Fruit fly (Drosophila melanogaster): ENCODE data around the gene CG14273.

dm6 chr2L:8296395-8296794 is 46.1 kb upstream of the CG14273 start:
- no peak for TF ChIP-seq eg (GFP tag; IDR thresholded peaks at IDR 0.05)
- no peak for TF ChIP-seq Ets96B (tag; optimal IDR thresholded peaks at IDR 0.05)
- no peak for TF ChIP-seq Ets21C (GFP tag; optimal IDR thresholded peaks at IDR 0.05)
- TF ChIP-seq CG6163 (GFP tag; IDR thresholded peaks at IDR 0.05) = no peak
- no peak for TF ChIP-seq Gug (GFP tag; IDR thresholded peaks at IDR 0.05)

Measured in whole organism, prepupa.